Worm (Caenorhabditis elegans): ENCODE measurements around the gene T27F7.12.

ce11 chrII:5014399-5014798 lies 24.5 kb downstream of the T27F7.12 start, which contains the start of gene F59A6.2:
- TF ChIP-seq lin-32 (GFP tag; optimal IDR thresholded peaks at IDR 0.05) (no peak), ztf-11 (tag; optimal IDR thresholded peaks at IDR 0.05) (no peak), lin-13 (tag; optimal IDR thresholded peaks at IDR 0.05) (no peak), nhr-76 (tag; optimal IDR thresholded peaks at IDR 0.05) (no peak), ceh-43 (GFP tag; optimal IDR thresholded peaks at IDR 0.05) (no peak), nhr-28 (tag; optimal IDR thresholded peaks at IDR 0.05) (no peak), unc-120 (tag; optimal IDR thresholded peaks at IDR 0.05; ENCODE audit: poor library complexity, severe bottlenecking) (no peak), nhr-237 (tag; optimal IDR thresholded peaks at IDR 0.05) (no peak), unc-62 (GFP tag; optimal IDR thresholded peaks at IDR 0.05) (no peak)

Data from whole organism, mixed stage, embryonic.